Worm (Caenorhabditis elegans): ENCODE measurements around the gene ZK892.5.

Gene ZK892.5

DNA sequence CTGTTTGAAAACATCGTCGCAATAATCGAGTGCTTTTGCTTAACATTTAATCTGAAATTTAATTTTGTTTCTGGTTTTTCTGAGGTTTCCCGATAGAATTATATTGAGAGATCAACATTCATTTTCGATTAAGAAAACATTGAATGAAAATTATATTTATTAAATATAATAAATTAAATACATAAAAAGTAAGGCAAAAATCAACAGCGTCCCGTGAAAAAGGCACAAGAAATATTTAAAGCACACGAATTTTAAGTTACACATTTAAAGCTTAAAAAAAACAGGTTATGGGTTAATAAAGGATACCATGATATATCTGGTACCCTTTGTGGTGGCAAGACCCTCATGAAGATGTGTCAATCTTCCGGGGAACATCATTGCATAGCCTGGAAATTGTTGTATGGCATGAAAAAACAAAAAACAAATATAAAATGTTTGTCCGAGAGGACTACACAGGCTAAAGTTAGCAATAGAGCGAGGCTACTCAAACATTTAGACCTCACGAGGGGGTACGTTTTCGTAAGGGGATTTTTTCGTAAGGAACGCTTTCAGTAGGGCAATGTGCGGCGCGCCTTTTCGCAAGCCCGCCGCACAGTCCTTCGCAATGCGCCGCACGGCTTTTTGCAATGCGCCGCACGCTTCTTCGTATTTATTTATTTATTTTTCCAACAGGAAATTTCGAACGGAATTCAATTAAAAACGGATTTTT, 25.3 kb downstream of the ZK892.5 start, which contains the start of gene mtcu-2:
TSS of gene mtcu-2 (minus strand) at position 51 of the 709 bp plus-strand sequence.
- peak; percentile 80 for TF ChIP-seq nhr-43 (tag; optimal IDR thresholded peaks at IDR 0.05; ENCODE audit: poor library complexity, severe bottlenecking)
- TF ChIP-seq elt-2 (tag; optimal IDR thresholded peaks at IDR 0.05) = peak; percentile 34
- peak; percentile 69 for TF ChIP-seq R02D3.7 (tag; optimal IDR thresholded peaks at IDR 0.05)
- TF ChIP-seq nhr-11 (tag; optimal IDR thresholded peaks at IDR 0.05) = peak; percentile 73
- TF ChIP-seq jun-1 (tag; optimal IDR thresholded peaks at IDR 0.05) = peak; percentile 60
- peak; percentile 74 for TF ChIP-seq nfya-1 (tag; optimal IDR thresholded peaks at IDR 0.05; ENCODE audit: insufficient read depth)
- TF ChIP-seq lsy-12 (tag; optimal IDR thresholded peaks at IDR 0.05) = peak; percentile 75
- peak; percentile 41 for TF ChIP-seq snpc-4 (tag; optimal IDR thresholded peaks at IDR 0.05)
- TF ChIP-seq tbx-2 (tag; optimal IDR thresholded peaks at IDR 0.05) = peak; percentile 40
- TF ChIP-seq egl-5 (tag; optimal IDR thresholded peaks at IDR 0.05) = peak; percentile 18
- peak; percentile 65 for TF ChIP-seq ceh-28 (tag; optimal IDR thresholded peaks at IDR 0.05)
- peak; percentile 46 for TF ChIP-seq pqm-1 (tag; optimal IDR thresholded peaks at IDR 0.05)
- peak; percentile 92 for TF ChIP-seq lin-15B (tag; optimal IDR thresholded peaks at IDR 0.05)
- TF ChIP-seq lin-39 (tag; optimal IDR thresholded peaks at IDR 0.05) = peak; percentile 33
- TF ChIP-seq pha-4 (tag; optimal IDR thresholded peaks at IDR 0.05) = peak; percentile 80
- TF ChIP-seq nhr-23 (tag; optimal IDR thresholded peaks at IDR 0.05) = peak; percentile 82
- peak; percentile 57 for TF ChIP-seq nhr-25 (tag; optimal IDR thresholded peaks at IDR 0.05)
- TF ChIP-seq skn-1 (tag; optimal IDR thresholded peaks at IDR 0.05) = peak; percentile 53

DNA sequence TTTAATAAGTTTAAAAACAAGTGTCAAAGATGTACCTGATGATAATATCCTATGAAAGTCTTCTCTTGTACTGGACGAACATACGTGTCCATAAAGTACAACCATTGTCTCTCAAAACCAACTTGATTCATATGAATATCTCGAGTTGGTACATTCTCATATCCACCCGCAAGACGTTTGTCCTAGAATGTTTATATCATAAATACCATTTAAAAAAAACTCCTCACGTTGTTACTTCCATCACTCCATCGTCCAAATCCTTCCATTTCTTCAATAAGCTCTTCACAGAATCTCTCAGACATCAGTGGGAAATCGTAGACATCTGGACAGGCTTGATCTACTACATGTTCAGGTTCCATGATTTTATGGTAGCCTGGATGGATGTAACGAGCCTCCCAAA, 27.4 kb downstream of the ZK892.5 start:
- TF ChIP-seq fos-1 (tag; optimal IDR thresholded peaks at IDR 0.05) (no peak), tbx-2 (tag; optimal IDR thresholded peaks at IDR 0.05) (no peak), lsy-12 (tag; optimal IDR thresholded peaks at IDR 0.05) (no peak), ZK546.5 (tag; optimal IDR thresholded peaks at IDR 0.05) (no peak)

DNA sequence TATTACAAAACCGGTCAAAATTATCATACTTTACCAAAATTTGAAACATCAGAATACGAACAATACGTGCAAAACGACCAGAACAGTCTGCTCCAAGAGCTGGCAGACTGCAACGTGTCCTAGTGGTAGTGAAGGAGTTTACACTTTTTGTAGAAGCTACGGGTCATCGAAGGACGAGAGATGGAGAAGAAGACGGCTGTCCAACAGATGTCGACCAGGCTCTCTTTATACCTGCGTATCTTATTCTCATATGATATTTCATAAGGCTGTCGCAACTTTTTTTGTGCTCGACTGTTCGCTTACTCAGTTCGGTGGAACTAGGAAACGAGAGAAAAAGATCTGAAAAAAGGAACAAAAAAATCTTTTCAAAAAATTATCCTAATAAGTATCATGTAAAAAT, 31.8 kb downstream of the ZK892.5 start, which contains the start of gene let-268:
TSS of gene let-268 (minus strand) at position 182 of the 400 bp plus-strand sequence.
- peak; percentile 2 for TF ChIP-seq nfya-1 (tag; optimal IDR thresholded peaks at IDR 0.05; ENCODE audit: insufficient read depth)
- no peak for TF ChIP-seq fkh-10 (GFP tag; optimal IDR thresholded peaks at IDR 0.05)
- TF ChIP-seq nhr-12 (tag; optimal IDR thresholded peaks at IDR 0.05) = no peak
- no peak for TF ChIP-seq fkh-2 (tag; optimal IDR thresholded peaks at IDR 0.05)
- no peak for TF ChIP-seq zag-1 (tag; optimal IDR thresholded peaks at IDR 0.05)

DNA sequence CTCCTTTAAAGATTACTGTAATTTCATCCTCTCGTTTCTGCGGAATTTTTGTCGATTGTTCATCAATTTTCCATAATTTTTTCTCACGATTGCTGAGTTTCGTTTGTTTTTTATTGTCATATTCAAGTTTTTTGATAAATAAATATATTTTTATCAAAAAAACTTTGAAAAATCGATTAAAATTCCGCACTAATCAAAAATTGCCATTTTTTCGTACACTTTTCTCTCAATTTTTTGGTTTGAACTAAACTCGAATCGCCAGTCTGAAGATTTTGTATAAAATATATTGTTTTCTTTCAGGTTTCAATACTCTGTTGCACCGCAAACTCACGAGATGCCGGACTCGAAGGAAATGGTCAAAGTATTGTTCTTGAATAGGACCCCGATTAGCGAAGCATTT, 32.8 kb downstream of the ZK892.5 start, which contains the start of gene ogr-2:
TSS of gene ogr-2 (plus strand) at position 301 of the 400 bp plus-strand sequence.
- TF ChIP-seq zag-1 (tag; optimal IDR thresholded peaks at IDR 0.05) = no peak
- no peak for TF ChIP-seq ztf-4 (tag; optimal IDR thresholded peaks at IDR 0.05)
- no peak for TF ChIP-seq unc-62 (GFP tag; optimal IDR thresholded peaks at IDR 0.05)
- no peak for TF ChIP-seq unc-39 (tag; optimal IDR thresholded peaks at IDR 0.05)
- no peak for TF ChIP-seq nhr-12 (tag; optimal IDR thresholded peaks at IDR 0.05)
- TF ChIP-seq lsy-12 (tag; optimal IDR thresholded peaks at IDR 0.05) = no peak
- TF ChIP-seq ceh-16 (tag; optimal IDR thresholded peaks at IDR 0.05) = no peak
- TF ChIP-seq sea-2 (GFP tag; optimal IDR thresholded peaks at IDR 0.05) = no peak
- TF ChIP-seq elt-2 (tag; optimal IDR thresholded peaks at IDR 0.05) = no peak
- no peak for TF ChIP-seq snpc-4 (tag; optimal IDR thresholded peaks at IDR 0.05)
- TF ChIP-seq ZK546.5 (tag; optimal IDR thresholded peaks at IDR 0.05) = no peak
- TF ChIP-seq lin-15B (tag; optimal IDR thresholded peaks at IDR 0.05) = no peak
- TF ChIP-seq fos-1 (tag; optimal IDR thresholded peaks at IDR 0.05) = no peak
- TF ChIP-seq ztf-11 (tag; optimal IDR thresholded peaks at IDR 0.05) = no peak
- no peak for TF ChIP-seq R02D3.7 (tag; optimal IDR thresholded peaks at IDR 0.05)
- TF ChIP-seq tbx-2 (tag; optimal IDR thresholded peaks at IDR 0.05) = no peak
- TF ChIP-seq mml-1 (tag; optimal IDR thresholded peaks at IDR 0.05) = no peak
- TF ChIP-seq elt-1 (tag; optimal IDR thresholded peaks at IDR 0.05) = no peak
- TF ChIP-seq ceh-82 (tag; optimal IDR thresholded peaks at IDR 0.05) = no peak

DNA sequence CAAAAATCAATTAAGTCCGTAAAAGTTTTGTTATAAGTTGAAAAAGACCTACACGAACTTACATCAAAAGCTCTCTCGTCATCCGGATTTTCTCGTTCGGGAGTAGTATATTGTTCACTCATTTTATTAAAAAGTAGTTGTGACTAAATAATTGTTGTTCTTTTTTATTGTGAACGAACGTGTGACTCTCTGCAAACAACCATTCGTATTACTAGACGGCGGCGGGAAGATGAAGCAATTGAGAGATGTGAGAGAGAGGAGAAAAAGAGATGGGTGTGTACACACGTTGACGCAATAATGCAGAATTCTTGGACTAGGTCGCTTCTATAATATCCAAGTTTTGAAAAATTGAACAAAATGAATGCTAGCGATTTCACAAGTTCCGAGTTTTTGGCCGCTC, 36.9 kb downstream of the ZK892.5 start, which contains the start of the genes F52H3.11 and bath-38:
TSS of gene F52H3.11 (minus strand) at position 203 of the 400 bp plus-strand sequence.
TSS of gene bath-38 (minus strand) at position 310 of the 400 bp plus-strand sequence.
- no peak for TF ChIP-seq ZK546.5 (tag; optimal IDR thresholded peaks at IDR 0.05)
- peak; percentile 89 for TF ChIP-seq pha-4 (tag; optimal IDR thresholded peaks at IDR 0.05)
- TF ChIP-seq elt-2 (tag; optimal IDR thresholded peaks at IDR 0.05) = peak; percentile 24
- TF ChIP-seq lin-15B (tag; optimal IDR thresholded peaks at IDR 0.05) = peak; percentile 16
- TF ChIP-seq nhr-25 (tag; optimal IDR thresholded peaks at IDR 0.05) = peak; percentile 34
- no peak for TF ChIP-seq aly-2 (tag; optimal IDR thresholded peaks at IDR 0.05)
- TF ChIP-seq mdl-1 (tag; optimal IDR thresholded peaks at IDR 0.05) = no peak
- TF ChIP-seq jun-1 (tag; optimal IDR thresholded peaks at IDR 0.05) = no peak
- peak; percentile 21 for TF ChIP-seq lin-39 (tag; optimal IDR thresholded peaks at IDR 0.05)
- no peak for TF ChIP-seq nhr-43 (tag; optimal IDR thresholded peaks at IDR 0.05; ENCODE audit: poor library complexity, severe bottlenecking)
- no peak for TF ChIP-seq pqm-1 (tag; optimal IDR thresholded peaks at IDR 0.05)
- TF ChIP-seq ceh-82 (tag; optimal IDR thresholded peaks at IDR 0.05) = no peak
- TF ChIP-seq nfya-1 (tag; optimal IDR thresholded peaks at IDR 0.05; ENCODE audit: insufficient read depth) = peak; percentile 55
- peak; percentile 49 for TF ChIP-seq egl-5 (tag; optimal IDR thresholded peaks at IDR 0.05)
- no peak for TF ChIP-seq elt-1 (tag; optimal IDR thresholded peaks at IDR 0.05)
- peak; percentile 66 for TF ChIP-seq snpc-4 (tag; optimal IDR thresholded peaks at IDR 0.05)
- TF ChIP-seq unc-39 (tag; optimal IDR thresholded peaks at IDR 0.05) = no peak

Data from whole organism, L3 larva.